Fruit fly (Drosophila melanogaster) whole organism, embryonic: ENCODE data around the gene Ntf-2r.

Experiments used
- Antp ChIP-seq: fragments of 200-800 bp; sonication (Bioruptor generic); optimal IDR thresholded peaks from 3 replicates; lab custom pipeline; 2016; ENCODE audit warnings: missing biosample characterization, missing genetic modification characterization
- Bdp1 ChIP-seq: fragments of 200-800 bp; sonication (Bioruptor generic); optimal IDR thresholded peaks from 3 replicates; lab custom pipeline; 2016; ENCODE audit warnings: missing biosample characterization, missing genetic modification characterization
- Bgb ChIP-seq: fragments of 200-800 bp; sonication (Bioruptor generic); IDR thresholded peaks from 2 replicates; pipeline ENCODE4 v1.3.6; 2022; ENCODE audit warnings: missing biosample characterization, missing genetic modification characterization; ENCODE audit not compliant: partially characterized antibody
- CG11085 ChIP-seq: fragments of 200-800 bp; sonication (Bioruptor generic); IDR thresholded peaks from 2 replicates; pipeline ENCODE4 v1.3.6; 2022; ENCODE audit warnings: missing biosample characterization, missing genetic modification characterization
- CG15269 ChIP-seq: fragments of 200-800 bp; sonication (Bioruptor generic); optimal IDR thresholded peaks from 2 replicates; lab custom pipeline; 2018; ENCODE audit warnings: missing biosample characterization, mild to moderate bottlenecking, missing genetic modification characterization, moderate library complexity
- CG1647 ChIP-seq: fragments of 200-800 bp; sonication (Bioruptor generic); optimal IDR thresholded peaks from 3 replicates; lab custom pipeline; 2016; ENCODE audit warnings: missing biosample characterization, missing genetic modification characterization
- CG16863 ChIP-seq: fragments of 200-800 bp; sonication (Bioruptor generic); optimal IDR thresholded peaks from 3 replicates; lab custom pipeline; 2016; ENCODE audit warnings: missing biosample characterization, missing genetic modification characterization
- CG17328 ChIP-seq: fragments of 200-800 bp; sonication (Bioruptor generic); IDR thresholded peaks from 2 replicates; pipeline ENCODE4 v1.3.6; 2022; ENCODE audit warnings: missing biosample characterization, missing genetic modification characterization
- CG17912 ChIP-seq: fragments of 200-800 bp; sonication (Bioruptor generic); optimal IDR thresholded peaks from 2 replicates; lab custom pipeline; 2018; ENCODE audit warnings: missing biosample characterization, mild to moderate bottlenecking, missing genetic modification characterization
- CG18764 ChIP-seq: fragments of 200-800 bp; sonication (Bioruptor generic); optimal IDR thresholded peaks from 3 replicates; lab custom pipeline; 2016; ENCODE audit warnings: missing biosample characterization, missing genetic modification characterization
- CG30020 ChIP-seq: fragments of 200-800 bp; optimal IDR thresholded peaks from 2 replicates; lab custom pipeline; 2019; ENCODE audit warnings: missing biosample characterization, mild to moderate bottlenecking, missing genetic modification characterization, moderate library complexity
- CG33557 ChIP-seq: fragments of 200-800 bp; sonication (Bioruptor generic); optimal IDR thresholded peaks from 2 replicates; lab custom pipeline; 2019; ENCODE audit warnings: missing biosample characterization, mild to moderate bottlenecking, missing genetic modification characterization, moderate library complexity
- CG4282 ChIP-seq: fragments of 200-800 bp; sonication (Bioruptor generic); optimal IDR thresholded peaks from 2 replicates; lab custom pipeline; 2016; ENCODE audit warnings: missing biosample characterization, missing genetic modification characterization
- CG7357 ChIP-seq: fragments of 200-800 bp; sonication (Bioruptor generic); IDR thresholded peaks from 3 replicates; pipeline ENCODE4 v1.3.6; 2022; ENCODE audit warnings: missing biosample characterization, missing genetic modification characterization
- CG8281 ChIP-seq: fragments of 200-800 bp; sonication (Bioruptor generic); optimal IDR thresholded peaks from 2 replicates; lab custom pipeline; 2018; ENCODE audit warnings: missing biosample characterization, mild to moderate bottlenecking, missing genetic modification characterization, moderate library complexity
- HLH3B ChIP-seq: fragments of 200-800 bp; sonication (Bioruptor generic); IDR thresholded peaks from 2 replicates; pipeline ENCODE4 v1.3.6; 2022; ENCODE audit warnings: missing biosample characterization, missing genetic modification characterization
- Kr ChIP-seq: fragments of 200-800 bp; sonication (Bioruptor generic); optimal IDR thresholded peaks from 2 replicates; lab custom pipeline; 2017; ENCODE audit warnings: missing biosample characterization, mild to moderate bottlenecking, missing genetic modification characterization
- Lhr ChIP-seq: fragments of 200-800 bp; sonication (Bioruptor generic); optimal IDR thresholded peaks from 3 replicates; lab custom pipeline; 2017; ENCODE audit warnings: mild to moderate bottlenecking, missing biosample characterization, missing genetic modification reagents, missing genetic modification characterization
- Lpt ChIP-seq: fragments of >200 bp; optimal IDR thresholded peaks from 2 replicates; lab custom pipeline; 2018; ENCODE audit warnings: missing biosample characterization, missing genetic modification characterization
- MTF-1 ChIP-seq: fragments of 200-800 bp; sonication (Bioruptor generic); optimal IDR thresholded peaks from 2 replicates; lab custom pipeline; 2018; ENCODE audit warnings: missing biosample characterization, mild to moderate bottlenecking, missing genetic modification characterization, borderline replicate concordance
- Med ChIP-seq: fragments of 200-800 bp; sonication (Bioruptor generic); peaks from one replicate; lab custom pipeline; 2016; ENCODE audit warnings: missing biosample characterization, missing genetic modification characterization, mild to moderate bottlenecking, inconsistent platforms, moderate library complexity
- Meics ChIP-seq: fragments of 200-800 bp; sonication (Bioruptor generic); optimal IDR thresholded peaks from 2 replicates; lab custom pipeline; 2017; ENCODE audit warnings: missing biosample characterization, mild to moderate bottlenecking, missing genetic modification characterization
- Ssrp ChIP-seq: fragments of 200-800 bp; sonication (Bioruptor generic); optimal IDR thresholded peaks from 2 replicates; lab custom pipeline; 2018; ENCODE audit warnings: missing biosample characterization, mild to moderate bottlenecking, missing genetic modification characterization, moderate library complexity
- Taf1 ChIP-seq: fragments of 200-800 bp; sonication (Bioruptor generic); IDR thresholded peaks from 2 replicates; pipeline ENCODE4 v1.3.6; 2022; ENCODE audit warnings: missing biosample characterization, missing genetic modification characterization
- Tbp ChIP-seq: fragments of >200 bp; optimal IDR thresholded peaks from 2 replicates; lab custom pipeline; 2018; ENCODE audit warnings: missing biosample characterization, missing genetic modification characterization
- Trl ChIP-seq, 3 experiments: fragments of >200 bp in 2 of 3; fragments of 200-800 bp in 1 of 3; sonication (Bioruptor generic) in 1 of 3; optimal IDR thresholded peaks; 2 replicates in 1 of 3; 3 replicates in 2 of 3; lab custom pipeline; 2016 to 2017; ENCODE audit warnings: missing biosample characterization in 1 of 3, missing genetic modification characterization in 1 of 3
- YL-1 ChIP-seq: fragments of 200-800 bp; sonication (Bioruptor generic); optimal IDR thresholded peaks from 3 replicates; lab custom pipeline; 2017; ENCODE audit warnings: missing biosample characterization, mild to moderate bottlenecking, missing genetic modification characterization
- abd-A ChIP-seq: fragments of 200-800 bp; sonication (Bioruptor generic); optimal IDR thresholded peaks from 3 replicates; lab custom pipeline; 2019; ENCODE audit warnings: missing biosample characterization, mild to moderate bottlenecking, missing genetic modification characterization, moderate library complexity
- bsh ChIP-seq, 2 experiments: fragments of 200-800 bp; sonication (Bioruptor generic); optimal IDR thresholded peaks; 2 replicates each; lab custom pipeline; 2017 to 2018; ENCODE audit warnings: mild to moderate bottlenecking in 2 of 2, missing biosample characterization in 2 of 2, missing genetic modification characterization in 2 of 2, moderate library complexity in 1 of 2
- crc ChIP-seq: fragments of 200-800 bp; sonication (Bioruptor generic); optimal IDR thresholded peaks from 2 replicates; lab custom pipeline; 2016; ENCODE audit warnings: missing biosample characterization, missing genetic modification characterization
- danr ChIP-seq: fragments of 200-800 bp; sonication (Bioruptor generic); IDR thresholded peaks from 2 replicates; pipeline ENCODE4 v1.3.6; 2022; ENCODE audit warnings: missing biosample characterization, missing genetic modification characterization
- esg ChIP-seq: fragments of 200-800 bp; sonication (Bioruptor generic); conservative IDR thresholded peaks from 2 replicates; pipeline ENCODE4 v1.3.6; 2022; ENCODE audit warnings: missing biosample characterization, missing genetic modification characterization
- exex ChIP-seq: fragments of 200-800 bp; sonication (Bioruptor generic); optimal IDR thresholded peaks from 4 replicates; lab custom pipeline; 2018; ENCODE audit warnings: missing biosample characterization, mild to moderate bottlenecking, missing genetic modification characterization, moderate library complexity
- ftz-f1 ChIP-seq: fragments of 200-800 bp; sonication (Bioruptor generic); optimal IDR thresholded peaks from 2 replicates; lab custom pipeline; 2016; ENCODE audit warnings: missing biosample characterization, missing genetic modification characterization
- gt ChIP-seq: fragments of 200-800 bp; sonication (Bioruptor generic); IDR thresholded peaks from 2 replicates; pipeline ENCODE4 v1.3.6; 2022; ENCODE audit warnings: missing biosample characterization, missing genetic modification characterization
- hkb ChIP-seq, 2 experiments: fragments of 200-800 bp in 1 of 2; fragments of >200 bp in 1 of 2; sonication (Bioruptor generic) in 1 of 2; IDR thresholded peaks in 1 of 2; optimal IDR thresholded peaks in 1 of 2; 2 replicates each; pipeline versions ENCODE4 v1.3.6 to Lab custom; 2017 to 2022; ENCODE audit warnings: missing biosample characterization in 1 of 2, missing genetic modification characterization in 1 of 2
- kay ChIP-seq: fragments of 200-800 bp; sonication (Bioruptor generic); optimal IDR thresholded peaks from 2 replicates; lab custom pipeline; 2016; ENCODE audit warnings: missing biosample characterization, missing genetic modification characterization
- knrl ChIP-seq: fragments of 200-800 bp; sonication (Bioruptor generic); IDR thresholded peaks from 3 replicates; pipeline ENCODE4 v1.3.6; 2022; ENCODE audit warnings: missing biosample characterization, missing genetic modification characterization; ENCODE audit not compliant: partially characterized antibody
- mirr ChIP-seq: fragments of 200-800 bp; sonication (Bioruptor generic); optimal IDR thresholded peaks from 3 replicates; lab custom pipeline; 2018; ENCODE audit warnings: missing biosample characterization, mild to moderate bottlenecking, missing genetic modification characterization
- nerfin-1 ChIP-seq: fragments of 200-800 bp; sonication (Bioruptor generic); optimal IDR thresholded peaks from 3 replicates; lab custom pipeline; 2019; ENCODE audit warnings: missing biosample characterization, mild to moderate bottlenecking, missing genetic modification characterization, moderate library complexity
- pan ChIP-seq, 4 experiments: fragments of >200 bp in 3 of 4; fragments of 200-800 bp in 1 of 4; sonication (Bioruptor generic) in 1 of 4; optimal IDR thresholded peaks in 3 of 4; IDR thresholded peaks in 1 of 4; 2 replicates each; pipeline versions ENCODE4 v1.3.6 to Lab custom; 2017 to 2022; ENCODE audit warnings: missing biosample characterization in 2 of 4, missing genetic modification characterization in 2 of 4, mixed read lengths in 1 of 4
- phol ChIP-seq: fragments of 200-800 bp; sonication (Bioruptor generic); optimal IDR thresholded peaks from 3 replicates; lab custom pipeline; 2018; ENCODE audit warnings: missing biosample characterization, mild to moderate bottlenecking, missing genetic modification characterization, moderate library complexity
- salm ChIP-seq: fragments of 200-800 bp; sonication (Bioruptor generic); optimal IDR thresholded peaks from 2 replicates; lab custom pipeline; 2018; ENCODE audit warnings: missing biosample characterization, mild to moderate bottlenecking, missing genetic modification characterization
- sc ChIP-seq, 3 experiments: fragments of >200 bp in 2 of 3; fragments of 200-800 bp in 1 of 3; sonication (Bioruptor generic) in 1 of 3; optimal IDR thresholded peaks; 2 replicates in 2 of 3; 3 replicates in 1 of 3; lab custom pipeline; 2017; ENCODE audit warnings: mild to moderate bottlenecking in 1 of 3, missing biosample characterization in 1 of 3, missing genetic modification characterization in 1 of 3, missing genetic modification reagents in 1 of 3
- so ChIP-seq: fragments of 200-800 bp; sonication (Bioruptor generic); IDR thresholded peaks from 3 replicates; pipeline ENCODE4 v1.3.6; 2022; ENCODE audit warnings: missing biosample characterization, missing genetic modification characterization
- vvl ChIP-seq: fragments of 200-800 bp; sonication (Bioruptor generic); IDR thresholded peaks from 2 replicates; pipeline ENCODE4 v1.3.6; 2022; ENCODE audit warnings: missing biosample characterization, missing genetic modification characterization
- zen2 ChIP-seq: fragments of 200-800 bp; sonication (Bioruptor generic); IDR thresholded peaks from 3 replicates; pipeline ENCODE4 v1.3.6; 2022; ENCODE audit warnings: missing biosample characterization, missing genetic modification characterization; ENCODE audit not compliant: partially characterized antibody

Gene Ntf-2r

dm6 chr2L:18442903-18443608 lies 11.4 kb upstream of the Ntf-2r start, which contains the start of gene RpS26 (continued):
- TF ChIP-seq CG15269 (no peak), Ssrp (tag; lab: Kevin White, UChicago) (peak; percentile 45), crc (no peak), HLH3B (peak; percentile 53; the same call in 1 of the 2 replicates), Antp (peak; percentile 52), CG17328 (GFP tag; lab: Robert Waterston, UW) (peak; percentile 30; the same call in 1 of the 2 replicates), CG17912 (GFP tag; lab: Kevin White, UChicago) (no peak), MTF-1 (GFP tag; lab: Kevin White, UChicago) (no peak), pan (optimal IDR thresholded peaks at IDR 0.05; lab: Kevin White, UChicago) (no peak), pan (GFP tag; optimal IDR thresholded peaks at IDR 0.05 in 1 of 2, IDR thresholded peaks at IDR 0.05 in 1 of 2) (no peak), phol (peak; percentile 76), sc (optimal IDR thresholded peaks at IDR 0.05; lab: Kevin White, UChicago) (no peak), sc (GFP tag; optimal IDR thresholded peaks at IDR 0.05; lab: Kevin White, UChicago) (no peak), mirr (no peak), abd-A (no peak), CG11085 (GFP tag; lab: Robert Waterston, UW) (no peak; the same call in 1 of the 2 replicates), Trl (optimal IDR thresholded peaks at IDR 0.05; lab: Kevin White, UChicago) (no peak), Trl (GFP tag; optimal IDR thresholded peaks at IDR 0.05; lab: Kevin White, UChicago) (peak; percentile 53), Kr (GFP tag; lab: Kevin White, UChicago) (no peak), Lhr (GFP tag; lab: Kevin White, UChicago) (peak; percentile 65), exex (tag; lab: Kevin White, UChicago) (no peak), nerfin-1 (tag; lab: Kevin White, UChicago) (peak; percentile 24), CG18764 (GFP tag; lab: Kevin White, UChicago) (no peak), knrl (0 out of 3 replicates have a peak, but pooled peaks have one; percentile 31), zen2 (GFP tag; lab: Robert Waterston, UW) (no peak), Taf1 (GFP tag; lab: Robert Waterston, UW) (no peak), so (0 out of 3 replicates have a peak, but pooled peaks have one; percentile 49), YL-1 (GFP tag; lab: Kevin White, UChicago) (peak; percentile 77), gt (GFP tag; lab: Robert Waterston, UW) (no peak), CG4282 (peak; percentile 9), CG33557 (GFP tag; lab: Kevin White, UChicago) (peak; percentile 36), CG7357 (GFP tag; lab: Robert Waterston, UW) (no peak), Bdp1 (GFP tag; lab: Kevin White, UChicago) (no peak), kay (no peak), Med (GFP tag; lab: Kevin White, UChicago) (peak; percentile 93), CG30020 (tag; lab: Kevin White, UChicago) (peak; percentile 61), Bgb (GFP tag; lab: Robert Waterston, UW) (0 out of 2 replicates have a peak, but pooled peaks have one; percentile 9), vvl (peak; percentile 55), CG1647 (peak; percentile 22), ftz-f1 (GFP tag; lab: Kevin White, UChicago) (peak; percentile 40), Tbp (peak; percentile 87), Meics (GFP tag; lab: Kevin White, UChicago) (no peak), hkb (optimal IDR thresholded peaks at IDR 0.05; lab: Kevin White, UChicago) (peak; percentile 83), hkb (GFP tag; IDR thresholded peaks at IDR 0.05; lab: Robert Waterston, UW) (peak; percentile 55), salm (tag; lab: Kevin White, UChicago) (no peak), danr (GFP tag; lab: Robert Waterston, UW) (no peak), CG8281 (tag; lab: Kevin White, UChicago) (no peak), esg (GFP tag; lab: Robert Waterston, UW) (no peak; the same call in 1 of the 2 replicates), Lpt (no peak), CG16863 (GFP tag; lab: Kevin White, UChicago) (peak; percentile 37), bsh (GFP tag; optimal IDR thresholded peaks at IDR 0.05; lab: Kevin White, UChicago) (peak in 1 of 2 experiments; percentile 19)
